Fruit fly (Drosophila melanogaster) whole organism, embryonic: ENCODE measurements around the gene kirre.

Experiments
- ATbp ChIP-seq: fragments of 200-800 bp; sonication (Bioruptor generic); optimal IDR thresholded peaks from 2 replicates; lab custom pipeline; 2017; ENCODE audit warnings: missing biosample characterization, mild to moderate bottlenecking, missing genetic modification characterization, missing genetic modification reagents
- Abd-B ChIP-seq: fragments of 200-800 bp; sonication (Bioruptor generic); optimal IDR thresholded peaks from 2 replicates; lab custom pipeline; 2018; ENCODE audit warnings: missing biosample characterization, mild to moderate bottlenecking, missing genetic modification characterization, moderate library complexity
- CG11504 ChIP-seq: fragments of 200-800 bp; sonication (Bioruptor generic); optimal IDR thresholded peaks from 3 replicates; lab custom pipeline; 2019; ENCODE audit warnings: missing biosample characterization, mild to moderate bottlenecking, missing genetic modification characterization, moderate library complexity
- CG11695 ChIP-seq: fragments of 200-800 bp; sonication (Bioruptor generic); IDR thresholded peaks from 3 replicates; pipeline ENCODE4 v1.3.6; 2022; ENCODE audit warnings: missing biosample characterization, missing genetic modification characterization
- CG11696 ChIP-seq: fragments of 200-800 bp; sonication (Bioruptor generic); IDR thresholded peaks from 2 replicates; pipeline ENCODE4 v1.3.6; 2022; ENCODE audit warnings: missing biosample characterization, missing genetic modification characterization
- CG12104 ChIP-seq: fragments of 200-800 bp; sonication (Bioruptor generic); optimal IDR thresholded peaks from 3 replicates; lab custom pipeline; 2016; ENCODE audit warnings: missing biosample characterization, missing genetic modification characterization
- CG12299 ChIP-seq: fragments of 200-800 bp; sonication (Bioruptor generic); optimal IDR thresholded peaks from 2 replicates; lab custom pipeline; 2018; ENCODE audit warnings: missing biosample characterization, mild to moderate bottlenecking, missing genetic modification characterization
- CG13287 ChIP-seq: fragments of 200-800 bp; sonication (Bioruptor generic); IDR thresholded peaks from 2 replicates; pipeline ENCODE4 v1.3.6; 2022; ENCODE audit warnings: missing biosample characterization, missing genetic modification characterization; ENCODE audit not compliant: partially characterized antibody
- CG13894 ChIP-seq: fragments of 200-800 bp; sonication (Bioruptor generic); optimal IDR thresholded peaks from 3 replicates; lab custom pipeline; 2018; ENCODE audit warnings: missing biosample characterization, mild to moderate bottlenecking, missing genetic modification characterization, moderate library complexity
- CG14710 ChIP-seq: fragments of 200-800 bp; sonication (Bioruptor generic); optimal IDR thresholded peaks from 3 replicates; lab custom pipeline; 2019; ENCODE audit warnings: missing biosample characterization, mild to moderate bottlenecking, missing genetic modification characterization, moderate library complexity
- CG15479 ChIP-seq: fragments of 200-800 bp; sonication (Bioruptor generic); optimal IDR thresholded peaks from 3 replicates; lab custom pipeline; 2019; ENCODE audit warnings: missing biosample characterization, mild to moderate bottlenecking, missing genetic modification characterization, moderate library complexity
- CG17802 ChIP-seq: fragments of 200-800 bp; sonication (Bioruptor generic); optimal IDR thresholded peaks from 2 replicates; lab custom pipeline; 2018; ENCODE audit warnings: missing biosample characterization, mild to moderate bottlenecking, missing genetic modification characterization, moderate library complexity
- CG18011 ChIP-seq: fragments of 200-800 bp; sonication (Bioruptor generic); optimal IDR thresholded peaks from 2 replicates; lab custom pipeline; 2017; ENCODE audit warnings: missing biosample characterization, missing genetic modification characterization, mild to moderate bottlenecking, moderate library complexity, missing genotype
- CG1832 ChIP-seq: fragments of 200-800 bp; sonication (Bioruptor generic); optimal IDR thresholded peaks from 2 replicates; lab custom pipeline; 2017; ENCODE audit warnings: missing biosample characterization, mild to moderate bottlenecking, missing genetic modification characterization, inconsistent platforms
- CG18476 ChIP-seq: fragments of 200-800 bp; sonication (Bioruptor generic); optimal IDR thresholded peaks from 2 replicates; lab custom pipeline; 2016; ENCODE audit warnings: missing biosample characterization, mild to moderate bottlenecking, missing genetic modification characterization
- CG2199 ChIP-seq: fragments of 200-800 bp; sonication (Bioruptor generic); IDR thresholded peaks from 3 replicates; pipeline ENCODE4 v1.3.6; 2022; ENCODE audit warnings: missing biosample characterization, missing genetic modification characterization
- CG2889 ChIP-seq: fragments of 200-800 bp; sonication (Bioruptor generic); IDR thresholded peaks from 3 replicates; pipeline ENCODE4 v1.3.6; 2022; ENCODE audit warnings: missing biosample characterization, missing genetic modification characterization
- CG30403 ChIP-seq: fragments of 200-800 bp; sonication (Bioruptor generic); optimal IDR thresholded peaks from 3 replicates; lab custom pipeline; 2016; ENCODE audit warnings: missing biosample characterization, missing genetic modification characterization
- CG3726 ChIP-seq: fragments of 200-800 bp; sonication (Bioruptor generic); IDR thresholded peaks from 3 replicates; pipeline ENCODE4, ENCODE4 v1.3.6; 2022; ENCODE audit warnings: missing biosample characterization, missing genetic modification characterization
- CG4282 ChIP-seq: fragments of 200-800 bp; sonication (Bioruptor generic); optimal IDR thresholded peaks from 2 replicates; lab custom pipeline; 2016; ENCODE audit warnings: missing biosample characterization, missing genetic modification characterization
- CG6254 ChIP-seq: fragments of 200-800 bp; sonication (Bioruptor generic); optimal IDR thresholded peaks from 3 replicates; lab custom pipeline; 2017; ENCODE audit warnings: mild to moderate bottlenecking, missing biosample characterization, missing genetic modification reagents, missing genetic modification characterization
- CG7928 ChIP-seq: fragments of 200-800 bp; sonication (Bioruptor generic); optimal IDR thresholded peaks from 2 replicates; lab custom pipeline; 2017; ENCODE audit warnings: missing biosample characterization, mild to moderate bottlenecking, missing genetic modification characterization
- Dad ChIP-seq: fragments of 200-800 bp; sonication (Bioruptor generic); optimal IDR thresholded peaks from 3 replicates; lab custom pipeline; 2016; ENCODE audit warnings: missing biosample characterization, missing genetic modification characterization
- Dek ChIP-seq: fragments of 200-800 bp; sonication (Bioruptor generic); optimal IDR thresholded peaks from 3 replicates; lab custom pipeline; 2019; ENCODE audit warnings: missing biosample characterization, mild to moderate bottlenecking, missing genetic modification characterization, moderate library complexity
- Gsc ChIP-seq: fragments of 200-800 bp; sonication (Bioruptor generic); IDR thresholded peaks from 2 replicates; pipeline ENCODE4 v1.3.6; 2022; ENCODE audit warnings: missing biosample characterization, missing genetic modification characterization
- HHEX ChIP-seq: fragments of 200-800 bp; sonication (Bioruptor generic); optimal IDR thresholded peaks from 3 replicates; lab custom pipeline; 2017; ENCODE audit warnings: missing biosample characterization, mild to moderate bottlenecking, missing genetic modification characterization, missing genetic modification reagents
- Hey ChIP-seq: fragments of 200-800 bp; sonication (Bioruptor generic); optimal IDR thresholded peaks from 3 replicates; lab custom pipeline; 2018; ENCODE audit warnings: missing biosample characterization, mild to moderate bottlenecking, missing genetic modification characterization
- Hr39 ChIP-seq: fragments of >200 bp; optimal IDR thresholded peaks from 2 replicates; lab custom pipeline; 2017
- Jarid2 ChIP-seq: fragments of 200-800 bp; sonication (Bioruptor generic); optimal IDR thresholded peaks from 3 replicates; lab custom pipeline; 2017; ENCODE audit warnings: mild to moderate bottlenecking, missing biosample characterization, missing genetic modification reagents, missing genetic modification characterization
- Meics ChIP-seq: fragments of 200-800 bp; sonication (Bioruptor generic); optimal IDR thresholded peaks from 2 replicates; lab custom pipeline; 2017; ENCODE audit warnings: missing biosample characterization, mild to moderate bottlenecking, missing genetic modification characterization
- Mes4 ChIP-seq: fragments of 200-800 bp; sonication (Bioruptor generic); optimal IDR thresholded peaks from 2 replicates; lab custom pipeline; 2016; ENCODE audit warnings: missing biosample characterization, missing genetic modification characterization
- Oli ChIP-seq: fragments of 200-800 bp; sonication (Bioruptor generic); optimal IDR thresholded peaks from 2 replicates; lab custom pipeline; 2018; ENCODE audit warnings: missing biosample characterization, mild to moderate bottlenecking, missing genetic modification characterization, moderate library complexity
- Scr ChIP-seq: fragments of 200-800 bp; sonication (Bioruptor generic); IDR thresholded peaks from 2 replicates; pipeline ENCODE4 v1.3.6; 2022; ENCODE audit warnings: missing biosample characterization, missing genetic modification characterization; ENCODE audit not compliant: partially characterized antibody
- Taf1 ChIP-seq: fragments of 200-800 bp; sonication (Bioruptor generic); IDR thresholded peaks from 2 replicates; pipeline ENCODE4 v1.3.6; 2022; ENCODE audit warnings: missing biosample characterization, missing genetic modification characterization
- ab ChIP-seq: fragments of 200-800 bp; sonication (Bioruptor generic); optimal IDR thresholded peaks from 2 replicates; lab custom pipeline; 2016; ENCODE audit warnings: missing biosample characterization, missing genetic modification characterization
- bab2 ChIP-seq: fragments of 200-800 bp; sonication (Bioruptor generic); optimal IDR thresholded peaks from 2 replicates; lab custom pipeline; 2016; ENCODE audit warnings: missing biosample characterization, missing genetic modification characterization
- cwo ChIP-seq: fragments of 200-800 bp; sonication (Bioruptor generic); optimal IDR thresholded peaks from 3 replicates; lab custom pipeline; 2017; ENCODE audit warnings: missing biosample characterization, missing genetic modification characterization, mild to moderate bottlenecking, moderate library complexity, missing genetic modification reagents
- dm ChIP-seq: fragments of 200-800 bp; sonication (Bioruptor generic); optimal IDR thresholded peaks from 3 replicates; lab custom pipeline; 2016; ENCODE audit warnings: missing biosample characterization, missing genetic modification characterization
- en ChIP-seq: fragments of 200-800 bp; sonication (Bioruptor generic); optimal IDR thresholded peaks from 2 replicates; lab custom pipeline; 2016; ENCODE audit warnings: missing biosample characterization, missing genetic modification characterization
- gsb ChIP-seq: fragments of 200-800 bp; sonication (Bioruptor generic); IDR thresholded peaks from 2 replicates; pipeline ENCODE4 v1.3.6; 2022; ENCODE audit warnings: missing biosample characterization, missing genetic modification characterization
- gt ChIP-seq: fragments of 200-800 bp; sonication (Bioruptor generic); IDR thresholded peaks from 2 replicates; pipeline ENCODE4 v1.3.6; 2022; ENCODE audit warnings: missing biosample characterization, missing genetic modification characterization
- kay ChIP-seq: fragments of 200-800 bp; sonication (Bioruptor generic); optimal IDR thresholded peaks from 2 replicates; lab custom pipeline; 2016; ENCODE audit warnings: missing biosample characterization, missing genetic modification characterization
- lilli ChIP-seq: fragments of 200-800 bp; sonication (Bioruptor generic); optimal IDR thresholded peaks from 3 replicates; lab custom pipeline; 2016; ENCODE audit warnings: missing biosample characterization, missing genetic modification characterization
- mam ChIP-seq: fragments of 200-800 bp; sonication (Bioruptor generic); optimal IDR thresholded peaks from 3 replicates; lab custom pipeline; 2016; ENCODE audit warnings: missing biosample characterization, missing genetic modification characterization
- pfk ChIP-seq: fragments of 200-800 bp; sonication (Bioruptor generic); optimal IDR thresholded peaks from 2 replicates; lab custom pipeline; 2018; ENCODE audit warnings: missing biosample characterization, mild to moderate bottlenecking, missing genetic modification characterization, moderate library complexity
- pho ChIP-seq: fragments of 200-800 bp; sonication (Bioruptor generic); optimal IDR thresholded peaks from 2 replicates; lab custom pipeline; 2016; ENCODE audit warnings: missing biosample characterization, missing genetic modification characterization
- repo ChIP-seq: fragments of 200-800 bp; sonication (Bioruptor generic); optimal IDR thresholded peaks from 2 replicates; lab custom pipeline; 2016; ENCODE audit warnings: missing biosample characterization, missing genetic modification characterization
- run ChIP-seq: fragments of 200-800 bp; sonication (Bioruptor generic); optimal IDR thresholded peaks from 3 replicates; lab custom pipeline; 2018; ENCODE audit warnings: missing biosample characterization, mild to moderate bottlenecking, missing genetic modification characterization
- sima ChIP-seq: fragments of 200-800 bp; sonication (Bioruptor generic); optimal IDR thresholded peaks from 2 replicates; lab custom pipeline; 2016; ENCODE audit warnings: missing biosample characterization, missing genetic modification characterization
- slou ChIP-seq: fragments of 200-800 bp; sonication (Bioruptor generic); optimal IDR thresholded peaks from 3 replicates; lab custom pipeline; 2016; ENCODE audit warnings: missing biosample characterization, missing genetic modification characterization
- twi ChIP-seq: fragments of 200-800 bp; optimal IDR thresholded peaks from 2 replicates; lab custom pipeline; 2019; ENCODE audit warnings: missing biosample characterization, mild to moderate bottlenecking, missing genetic modification characterization, moderate library complexity
- wek ChIP-seq: fragments of 200-800 bp; sonication (Bioruptor generic); optimal IDR thresholded peaks from 3 replicates; lab custom pipeline; 2018; ENCODE audit warnings: missing biosample characterization, mild to moderate bottlenecking, missing genetic modification characterization, moderate library complexity

kirre gene

dm6 chrX:3096324-3096723 lies 356.1 kb downstream of the kirre start (continued):
- TF ChIP-seq run (tag; lab: Kevin White, UChicago), result no peak
- TF ChIP-seq gt (GFP tag; lab: Robert Waterston, UW), result 0 out of 2 replicates have a peak, but pooled peaks have one; percentile 11
- TF ChIP-seq CG18476 (GFP tag; lab: Kevin White, UChicago), result no peak
- TF ChIP-seq CG12299 (tag; lab: Kevin White, UChicago), result no peak
- no peak for TF ChIP-seq Dad (GFP tag; lab: Kevin White, UChicago)
- TF ChIP-seq Jarid2 (GFP tag; lab: Kevin White, UChicago), result no peak
- TF ChIP-seq bab2 (GFP tag; lab: Kevin White, UChicago), result no peak
- TF ChIP-seq CG1832 (GFP tag; lab: Kevin White, UChicago), result peak; percentile 42
- TF ChIP-seq en (GFP tag; lab: Kevin White, UChicago), result no peak
- TF ChIP-seq mam (GFP tag; lab: Kevin White, UChicago), result no peak
- no peak for TF ChIP-seq dm (GFP tag; lab: Kevin White, UChicago)
- TF ChIP-seq Hey (tag; lab: Kevin White, UChicago), result no peak
- no peak for TF ChIP-seq CG11695 (GFP tag; lab: Robert Waterston, UW)
- TF ChIP-seq Oli, result no peak
- no peak for TF ChIP-seq wek (GFP tag; lab: Kevin White, UChicago)
- peak; percentile 39 for TF ChIP-seq CG14710 (tag; lab: Kevin White, UChicago)
- TF ChIP-seq CG7928 (GFP tag; lab: Kevin White, UChicago), result no peak
- TF ChIP-seq Taf1 (GFP tag; lab: Robert Waterston, UW), result no peak
- no peak for TF ChIP-seq sima (GFP tag; lab: Kevin White, UChicago)
- no peak for TF ChIP-seq cwo (GFP tag; lab: Kevin White, UChicago)
- TF ChIP-seq CG30403, result no peak
- TF ChIP-seq CG11504 (tag; lab: Kevin White, UChicago), result peak; percentile 62
- TF ChIP-seq twi (tag; lab: Kevin White, UChicago), result no peak
- no peak for TF ChIP-seq CG2199 (GFP tag; lab: Robert Waterston, UW)
- TF ChIP-seq CG15479 (GFP tag; lab: Kevin White, UChicago), result no peak
- TF ChIP-seq HHEX (GFP tag; lab: Kevin White, UChicago), result no peak
- TF ChIP-seq lilli (GFP tag; lab: Kevin White, UChicago), result no peak
- no peak for TF ChIP-seq Scr (GFP tag; lab: Robert Waterston, UW)
- TF ChIP-seq CG13894 (tag; lab: Kevin White, UChicago), result no peak
- TF ChIP-seq CG17802 (tag; lab: Kevin White, UChicago), result peak; percentile 20
- TF ChIP-seq CG13287 (GFP tag; lab: Robert Waterston, UW), result no peak
- TF ChIP-seq Mes4, result no peak
- TF ChIP-seq ATbp (GFP tag; lab: Kevin White, UChicago), result no peak
- TF ChIP-seq Dek (tag; lab: Kevin White, UChicago), result no peak
- no peak for TF ChIP-seq gsb
- no peak for TF ChIP-seq CG4282 (GFP tag; lab: Kevin White, UChicago)
- TF ChIP-seq pho (GFP tag; lab: Kevin White, UChicago), result no peak
- no peak for TF ChIP-seq CG18011 (GFP tag; lab: Kevin White, UChicago)
- no peak for TF ChIP-seq slou (GFP tag; lab: Kevin White, UChicago)
- no peak for TF ChIP-seq repo (GFP tag; lab: Kevin White, UChicago)
- no peak for TF ChIP-seq pfk (GFP tag; lab: Kevin White, UChicago)
- TF ChIP-seq CG3726, result no peak
- TF ChIP-seq Abd-B, result no peak
- peak; percentile 71 for TF ChIP-seq CG6254 (GFP tag; lab: Kevin White, UChicago)
- TF ChIP-seq CG2889 (GFP tag; lab: Robert Waterston, UW), result no peak
- no peak for TF ChIP-seq ab (GFP tag; lab: Kevin White, UChicago)
- no peak for TF ChIP-seq Gsc (GFP tag; lab: Robert Waterston, UW)
- TF ChIP-seq CG12104, result no peak
- no peak for TF ChIP-seq CG11696
- TF ChIP-seq Meics (GFP tag; lab: Kevin White, UChicago), result no peak
- TF ChIP-seq kay, result no peak
- no peak for TF ChIP-seq Hr39 (lab: Kevin White, UChicago)
